Worm (Caenorhabditis elegans) whole organism, young adult: ENCODE results near the gene F29B9.1.

Experiments used
- B0019.2 ChIP-seq: fragments of 200-800 bp; sonication (Bioruptor generic); conservative IDR thresholded peaks from 2 replicates; pipeline ENCODE4 v1.3.6; 2022; ENCODE audit warnings: missing genetic modification reagents, missing genetic modification characterization, missing compliant biosample characterization
- C17E4.6 ChIP-seq: fragments of 200-800 bp; sonication (Bioruptor generic); IDR thresholded peaks from 2 replicates; pipeline ENCODE4 v1.3.6; 2022; ENCODE audit warnings: missing genetic modification reagents, missing genetic modification characterization, missing compliant biosample characterization
- F33H1.4 ChIP-seq: fragments of 200-800 bp; sonication (Bioruptor generic); IDR thresholded peaks from 2 replicates; pipeline ENCODE4 v1.3.6; 2022; ENCODE audit warnings: missing genetic modification reagents, missing genetic modification characterization, missing compliant biosample characterization
- F37B4.10 ChIP-seq: fragments of 200-800 bp; sonication (Bioruptor generic); IDR thresholded peaks from 2 replicates; pipeline ENCODE4 v1.3.6; 2022; ENCODE audit warnings: missing genetic modification characterization, missing compliant biosample characterization
- F49E8.2 ChIP-seq: sonication (generic microtip); optimal IDR thresholded peaks from 3 replicates; lab custom pipeline; 2017; ENCODE audit warnings: missing genetic modification characterization, mild to moderate bottlenecking, missing compliant biosample characterization, antibody characterized with exemption, moderate library complexity; ENCODE audit not compliant: insufficient read depth
- F57C9.4 ChIP-seq: sonication (generic microtip); optimal IDR thresholded peaks from 2 replicates; lab custom pipeline; 2017; ENCODE audit warnings: mild to moderate bottlenecking, missing genetic modification characterization, missing compliant biosample characterization
- athp-1 ChIP-seq: sonication (generic microtip); optimal IDR thresholded peaks from 2 replicates; lab custom pipeline; 2017; ENCODE audit warnings: mild to moderate bottlenecking, missing genetic modification characterization, missing compliant biosample characterization
- attf-3 ChIP-seq: fragments of 200-800 bp; sonication (Bioruptor generic); conservative IDR thresholded peaks from 2 replicates; pipeline ENCODE4 v1.3.6; 2022; ENCODE audit warnings: missing genetic modification reagents, missing genetic modification characterization, missing compliant biosample characterization
- cebp-1 ChIP-seq, 2 experiments: fragments of 200-800 bp in 1 of 2; sonication (Bioruptor generic) in 1 of 2; sonication (generic microtip) in 1 of 2; IDR thresholded peaks in 1 of 2; optimal IDR thresholded peaks in 1 of 2; 2 replicates each; pipeline versions ENCODE4 v1.3.6 to Lab custom; 2017 to 2022; ENCODE audit warnings: missing compliant biosample characterization in 2 of 2, missing genetic modification characterization in 2 of 2, mild to moderate bottlenecking in 1 of 2, missing genetic modification reagents in 1 of 2, moderate library complexity in 1 of 2
- ceh-58 ChIP-seq: fragments of 200-800 bp; sonication (Bioruptor generic); IDR thresholded peaks from 2 replicates; pipeline ENCODE4 v1.3.6; 2022; ENCODE audit warnings: missing genetic modification characterization, missing compliant biosample characterization
- ceh-91 ChIP-seq: fragments of 200-800 bp; sonication (Bioruptor generic); IDR thresholded peaks from 2 replicates; pipeline ENCODE4 v1.3.6; 2022; ENCODE audit warnings: missing genetic modification reagents, missing genetic modification characterization, missing compliant biosample characterization
- dpl-1 ChIP-seq: fragments of 150-350 bp; optimal IDR thresholded peaks from 2 replicates; lab custom pipeline; 2014; ENCODE audit warnings: missing biosample characterization, missing genetic modification reagents, missing genetic modification characterization
- ekl-4 ChIP-seq: fragments of 200-800 bp; sonication (Bioruptor generic); IDR thresholded peaks from 2 replicates; pipeline ENCODE4 v1.3.6; 2022; ENCODE audit warnings: missing genetic modification reagents, missing genetic modification characterization, missing compliant biosample characterization
- hlh-26 ChIP-seq: fragments of 200-800 bp; sonication (Bioruptor generic); conservative IDR thresholded peaks from 2 replicates; pipeline ENCODE4 v1.3.6; 2022; ENCODE audit warnings: missing genetic modification reagents, missing genetic modification characterization, missing compliant biosample characterization
- hmg-1.2 ChIP-seq: fragments of 200-800 bp; sonication (Bioruptor generic); IDR thresholded peaks from 2 replicates; pipeline ENCODE4 v1.3.6; 2022; ENCODE audit warnings: missing genetic modification reagents, missing genetic modification characterization, missing compliant biosample characterization
- hmg-20 ChIP-seq: fragments of 200-800 bp; sonication (Bioruptor generic); IDR thresholded peaks from 2 replicates; pipeline ENCODE4 v1.3.6; 2022; ENCODE audit warnings: missing genetic modification reagents, missing genetic modification characterization, missing compliant biosample characterization
- lag-1 ChIP-seq: fragments of 200-800 bp; sonication (Bioruptor generic); IDR thresholded peaks from 2 replicates; pipeline ENCODE4 v1.3.6; 2022; ENCODE audit warnings: missing genetic modification reagents, missing genetic modification characterization, missing compliant biosample characterization
- let-526 ChIP-seq: fragments of 200-800 bp; sonication (Bioruptor generic); IDR thresholded peaks from 2 replicates; pipeline ENCODE4 v1.3.6; 2022; ENCODE audit warnings: missing genetic modification reagents, missing genetic modification characterization, missing compliant biosample characterization
- lin-26 ChIP-seq: fragments of 200-800 bp; sonication (Bioruptor generic); IDR thresholded peaks from 2 replicates; pipeline ENCODE4 v1.3.6; 2022; ENCODE audit warnings: missing genetic modification reagents, missing genetic modification characterization, missing compliant biosample characterization
- lsy-27 ChIP-seq: sonication (generic microtip); optimal IDR thresholded peaks from 2 replicates; lab custom pipeline; 2017; ENCODE audit warnings: missing genetic modification characterization, mild to moderate bottlenecking, missing compliant biosample characterization, antibody characterized with exemption, missing genotype, borderline replicate concordance; ENCODE audit not compliant: insufficient read depth
- madf-10 ChIP-seq: sonication (generic microtip); optimal IDR thresholded peaks from 2 replicates; lab custom pipeline; 2016; ENCODE audit warnings: mild to moderate bottlenecking, missing genetic modification characterization, missing compliant biosample characterization
- madf-8 ChIP-seq: fragments of 200-800 bp; sonication (Bioruptor generic); conservative IDR thresholded peaks from 2 replicates; pipeline ENCODE4 v1.3.6; 2022; ENCODE audit warnings: missing genetic modification reagents, missing genetic modification characterization, missing compliant biosample characterization
- mel-28 ChIP-seq: sonication (generic microtip); optimal IDR thresholded peaks from 2 replicates; lab custom pipeline; 2016; ENCODE audit warnings: borderline replicate concordance, mild to moderate bottlenecking, missing genetic modification characterization, missing compliant biosample characterization
- rcor-1 ChIP-seq: fragments of 200-800 bp; sonication (Bioruptor generic); IDR thresholded peaks from 2 replicates; pipeline ENCODE4 v1.3.6; 2022; ENCODE audit warnings: missing genetic modification reagents, missing genetic modification characterization, missing compliant biosample characterization
- repo-1 ChIP-seq: sonication (generic microtip); optimal IDR thresholded peaks from 2 replicates; lab custom pipeline; 2017; ENCODE audit warnings: mild to moderate bottlenecking, missing genetic modification characterization, missing compliant biosample characterization
- snpc-3.4 ChIP-seq: sonication (generic microtip); optimal IDR thresholded peaks from 2 replicates; lab custom pipeline; 2017; ENCODE audit warnings: missing genetic modification characterization, mild to moderate bottlenecking, missing compliant biosample characterization, antibody characterized with exemption, moderate library complexity, missing genotype, missing genetic modification reagents
- snpc-4 ChIP-seq, 5 experiments: fragments of 150-350 bp in 1 of 5; sonication (generic microtip) in 4 of 5; optimal IDR thresholded peaks; 2 replicates each; lab custom pipeline; 2014 to 2018; ENCODE audit warnings: missing genetic modification characterization in 5 of 5, missing biosample characterization in 3 of 5, antibody characterized with exemption in 2 of 5, mild to moderate bottlenecking in 2 of 5, missing compliant biosample characterization in 2 of 5, missing genotype in 2 of 5, moderate library complexity in 2 of 5, missing genetic modification reagents in 1 of 5
- unc-62 ChIP-seq: fragments of 150-350 bp; optimal IDR thresholded peaks from 2 replicates; lab custom pipeline; 2014; ENCODE audit warnings: missing biosample characterization, missing genetic modification reagents, missing genetic modification characterization
- ztf-25 ChIP-seq: fragments of 200-800 bp; sonication (Bioruptor generic); IDR thresholded peaks from 2 replicates; pipeline ENCODE4 v1.3.6; 2022; ENCODE audit warnings: missing genetic modification reagents, missing genetic modification characterization, missing compliant biosample characterization
- ztf-26 ChIP-seq: sonication (generic microtip); optimal IDR thresholded peaks from 2 replicates; lab custom pipeline; 2017; ENCODE audit warnings: missing genetic modification characterization, missing compliant biosample characterization
- ztf-28 ChIP-seq: fragments of 200-800 bp; sonication (Bioruptor generic); IDR thresholded peaks from 2 replicates; pipeline ENCODE4 v1.3.6; 2022; ENCODE audit warnings: missing genetic modification reagents, missing genetic modification characterization, missing compliant biosample characterization
- ztf-6 ChIP-seq: fragments of 200-800 bp; sonication (Bioruptor generic); IDR thresholded peaks from 2 replicates; pipeline ENCODE4 v1.3.6; 2022; ENCODE audit warnings: missing genetic modification reagents, missing genetic modification characterization, missing compliant biosample characterization

The F29B9.1 gene

ce11 chrIV:4637840-4638239, 27.3 kb upstream of the F29B9.1 start, which contains the start of gene F19C7.8:
Gene F19C7.8 (minus strand): TSS chrIV:4638095.
- TF ChIP-seq snpc-3.4 (no peak), ztf-28 (GFP tag; lab: Robert Waterston, UW) (0 out of 2 replicates have a peak, but pooled peaks have one; percentile 41), lin-26 (0 out of 2 replicates have a peak, but pooled peaks have one; percentile 13)

- TF ChIP-seq ekl-4 (GFP tag; lab: Robert Waterston, UW) (no peak), ztf-25 (GFP tag; lab: Robert Waterston, UW) (no peak), hmg-1.2 (no peak)
Observed at ce11 chrIV:4639352-4639751, 25.8 kb upstream of the F29B9.1 start.

ce11 chrIV:4640941-4641340, 24.2 kb upstream of the F29B9.1 start:
- TF ChIP-seq athp-1 (tag; lab: Kevin White, UChicago) = no peak
- no peak for TF ChIP-seq mel-28
- TF ChIP-seq ztf-26 (tag; lab: Kevin White, UChicago) = peak; percentile 18

- TF ChIP-seq F33H1.4 (GFP tag; lab: Robert Waterston, UW) = no peak
- TF ChIP-seq F57C9.4 (tag; lab: Kevin White, UChicago) = no peak
- no peak for TF ChIP-seq madf-10 (tag; lab: Kevin White, UChicago)
- no peak for TF ChIP-seq hlh-26
Observed at ce11 chrIV:4643577-4643976, 21.6 kb upstream of the F29B9.1 start.

ce11 chrIV:4645243-4645642, 19.9 kb upstream of the F29B9.1 start:
- TF ChIP-seq F37B4.10 (GFP tag; lab: Robert Waterston, UW) = no peak
- no peak for TF ChIP-seq ceh-91 (GFP tag; lab: Robert Waterston, UW)
- TF ChIP-seq madf-8 = no peak
- no peak for TF ChIP-seq lag-1 (GFP tag; lab: Robert Waterston, UW)
- no peak for TF ChIP-seq snpc-4 (GFP tag; optimal IDR thresholded peaks at IDR 0.05; lab: Kevin White, UChicago)
- no peak for TF ChIP-seq snpc-4 (tag; optimal IDR thresholded peaks at IDR 0.05; lab: Kevin White, UChicago)
- TF ChIP-seq rcor-1 (GFP tag; lab: Robert Waterston, UW) = no peak
- no peak for TF ChIP-seq ceh-58 (GFP tag; lab: Robert Waterston, UW)
- no peak for TF ChIP-seq unc-62 (GFP tag; lab: Kevin White, UChicago)
- no peak for TF ChIP-seq cebp-1 (GFP tag; IDR thresholded peaks at IDR 0.05; lab: Robert Waterston, UW)
- TF ChIP-seq cebp-1 (tag; optimal IDR thresholded peaks at IDR 0.05; lab: Kevin White, UChicago) = no peak
- TF ChIP-seq ztf-25 (GFP tag; lab: Robert Waterston, UW) = no peak
- TF ChIP-seq C17E4.6 (GFP tag; lab: Robert Waterston, UW) = no peak
- TF ChIP-seq repo-1 (tag; lab: Kevin White, UChicago) = no peak
- no peak for TF ChIP-seq ztf-6 (GFP tag; lab: Robert Waterston, UW)
- TF ChIP-seq dpl-1 (GFP tag; lab: Kevin White, UChicago) = no peak
- TF ChIP-seq lsy-27 (tag; lab: Kevin White, UChicago) = no peak
- TF ChIP-seq F49E8.2 (tag; lab: Kevin White, UChicago) = no peak
- TF ChIP-seq attf-3 (GFP tag; lab: Robert Waterston, UW) = no peak
- TF ChIP-seq let-526 (GFP tag; lab: Robert Waterston, UW) = no peak
- TF ChIP-seq B0019.2 (GFP tag; lab: Robert Waterston, UW) = no peak
- no peak for TF ChIP-seq hmg-20 (GFP tag; lab: Robert Waterston, UW)
